Worm (Caenorhabditis elegans) whole organism, young adult: ENCODE data around the gene tag-250.

Experiments
- F49E8.2 ChIP-seq: sonication (generic microtip); optimal IDR thresholded peaks from 3 replicates; lab custom pipeline; 2017; ENCODE audit warnings: missing genetic modification characterization, mild to moderate bottlenecking, missing compliant biosample characterization, antibody characterized with exemption, moderate library complexity; ENCODE audit not compliant: insufficient read depth
- ceh-58 ChIP-seq: fragments of 200-800 bp; sonication (Bioruptor generic); IDR thresholded peaks from 2 replicates; pipeline ENCODE4 v1.3.6; 2022; ENCODE audit warnings: missing genetic modification characterization, missing compliant biosample characterization
- dpff-1 ChIP-seq: sonication (generic microtip); optimal IDR thresholded peaks from 2 replicates; lab custom pipeline; 2017; ENCODE audit warnings: mild to moderate bottlenecking, missing genetic modification characterization, missing compliant biosample characterization
- ets-4 ChIP-seq: fragments of 200-800 bp; sonication (Bioruptor generic); optimal IDR thresholded peaks from 2 replicates; lab custom pipeline; 2018; ENCODE audit warnings: mild to moderate bottlenecking, missing genetic modification characterization, missing compliant biosample characterization
- let-526 ChIP-seq: fragments of 200-800 bp; sonication (Bioruptor generic); IDR thresholded peaks from 2 replicates; pipeline ENCODE4 v1.3.6; 2022; ENCODE audit warnings: missing genetic modification reagents, missing genetic modification characterization, missing compliant biosample characterization
- lin-26 ChIP-seq: fragments of 200-800 bp; sonication (Bioruptor generic); IDR thresholded peaks from 2 replicates; pipeline ENCODE4 v1.3.6; 2022; ENCODE audit warnings: missing genetic modification reagents, missing genetic modification characterization, missing compliant biosample characterization
- lin-40 ChIP-seq: sonication (generic microtip); optimal IDR thresholded peaks from 2 replicates; lab custom pipeline; 2016; ENCODE audit warnings: missing genetic modification characterization, mild to moderate bottlenecking, missing compliant biosample characterization, missing genotype, missing genetic modification reagents
- mel-28 ChIP-seq: sonication (generic microtip); optimal IDR thresholded peaks from 2 replicates; lab custom pipeline; 2016; ENCODE audit warnings: borderline replicate concordance, mild to moderate bottlenecking, missing genetic modification characterization, missing compliant biosample characterization
- snpc-1.3 ChIP-seq: sonication (generic microtip); optimal IDR thresholded peaks from 2 replicates; lab custom pipeline; 2017; ENCODE audit warnings: missing genetic modification characterization, mild to moderate bottlenecking, missing compliant biosample characterization, antibody characterized with exemption, moderate library complexity, missing genotype, missing genetic modification reagents; ENCODE audit not compliant: insufficient read depth
- somi-1 ChIP-seq: fragments of 200-800 bp; sonication (Bioruptor generic); optimal IDR thresholded peaks from 2 replicates; lab custom pipeline; 2018; ENCODE audit warnings: mild to moderate bottlenecking, missing genetic modification characterization, missing compliant biosample characterization
- xnd-1 ChIP-seq: sonication (generic microtip); optimal IDR thresholded peaks from 2 replicates; lab custom pipeline; 2016; ENCODE audit warnings: missing genotype, missing genetic modification reagents, missing genetic modification characterization, missing compliant biosample characterization

The tag-250 gene

ce11 chrIII:7872776-7873175, 51.9 kb downstream of the tag-250 start:
- TF ChIP-seq lin-40 (tag; lab: Kevin White, UChicago) (peak; percentile 31), ets-4 (no peak), mel-28 (tag; lab: Kevin White, UChicago) (no peak), let-526 (GFP tag; lab: Robert Waterston, UW) (no peak), somi-1 (peak; percentile 5), snpc-1.3 (no peak), lin-26 (GFP tag; lab: Robert Waterston, UW) (peak; percentile 34; the same call in 1 of the 2 replicates), F49E8.2 (tag; lab: Kevin White, UChicago) (no peak), dpff-1 (tag; lab: Kevin White, UChicago) (no peak), ceh-58 (no peak), xnd-1 (tag; lab: Kevin White, UChicago) (no peak)
